Fruit fly (Drosophila melanogaster) whole organism, adult: ENCODE results near the gene CG32712.

Experiments
- CG11617 ChIP-seq: fragments of 200-800 bp; sonication (Bioruptor generic); optimal IDR thresholded peaks from 2 replicates; lab custom pipeline; 2017; ENCODE audit warnings: mild to moderate bottlenecking, missing biosample characterization, missing genetic modification reagents, missing genetic modification characterization
- CG12768 ChIP-seq: fragments of 200-800 bp; sonication (Bioruptor generic); optimal IDR thresholded peaks from 2 replicates; lab custom pipeline; 2017; ENCODE audit warnings: missing biosample characterization, missing genetic modification characterization, mild to moderate bottlenecking, moderate library complexity, missing genetic modification reagents
- CG14711 ChIP-seq: fragments of 200-800 bp; sonication (Bioruptor generic); optimal IDR thresholded peaks from 2 replicates; lab custom pipeline; 2018; ENCODE audit warnings: missing biosample characterization, mild to moderate bottlenecking, missing genetic modification characterization, moderate library complexity
- CG1620 ChIP-seq: fragments of 200-800 bp; sonication (Bioruptor generic); optimal IDR thresholded peaks from 2 replicates; lab custom pipeline; 2016; ENCODE audit warnings: missing biosample characterization, missing genetic modification characterization
- CG33017 ChIP-seq: fragments of 200-800 bp; sonication (Bioruptor generic); optimal IDR thresholded peaks from 2 replicates; lab custom pipeline; 2018; ENCODE audit warnings: missing biosample characterization, mild to moderate bottlenecking, missing genetic modification characterization, moderate library complexity
- CG5204 ChIP-seq: fragments of 200-800 bp; sonication (Bioruptor generic); optimal IDR thresholded peaks from 2 replicates; lab custom pipeline; 2016; ENCODE audit warnings: missing biosample characterization, missing genetic modification characterization
- CG7045 ChIP-seq: fragments of 200-800 bp; sonication (Bioruptor generic); optimal IDR thresholded peaks from 2 replicates; lab custom pipeline; 2017; ENCODE audit warnings: missing biosample characterization, mild to moderate bottlenecking, missing genetic modification characterization
- CG7101 ChIP-seq: fragments of 200-800 bp; sonication (Bioruptor generic); optimal IDR thresholded peaks from 2 replicates; lab custom pipeline; 2018; ENCODE audit warnings: missing biosample characterization, mild to moderate bottlenecking, missing genetic modification characterization, moderate library complexity
- Clk ChIP-seq: fragments of 200-800 bp; sonication (Bioruptor generic); optimal IDR thresholded peaks from 2 replicates; lab custom pipeline; 2017; ENCODE audit warnings: missing biosample characterization, missing genetic modification characterization
- Crg-1 ChIP-seq: fragments of 200-800 bp; sonication (Bioruptor generic); optimal IDR thresholded peaks from 2 replicates; lab custom pipeline; 2016; ENCODE audit warnings: missing biosample characterization, missing genetic modification characterization
- Hr96 ChIP-seq: fragments of 200-800 bp; sonication (Bioruptor generic); optimal IDR thresholded peaks from 2 replicates; lab custom pipeline; 2016; ENCODE audit warnings: missing biosample characterization, missing genetic modification characterization
- Mnt ChIP-seq: fragments of 200-800 bp; sonication (Bioruptor generic); optimal IDR thresholded peaks from 2 replicates; lab custom pipeline; 2016; ENCODE audit warnings: missing biosample characterization, mild to moderate bottlenecking, missing genetic modification characterization
- bab1 ChIP-seq: fragments of 200-800 bp; sonication (Bioruptor generic); optimal IDR thresholded peaks from 3 replicates; lab custom pipeline; 2019; ENCODE audit warnings: missing biosample characterization, mild to moderate bottlenecking, missing genetic modification characterization, moderate library complexity
- cic ChIP-seq: fragments of 200-800 bp; sonication (Bioruptor generic); optimal IDR thresholded peaks from 2 replicates; lab custom pipeline; 2017; ENCODE audit warnings: missing biosample characterization, mild to moderate bottlenecking, missing genetic modification characterization, moderate library complexity
- cnc ChIP-seq, 2 experiments: fragments of >200 bp; optimal IDR thresholded peaks; 2 replicates each; lab custom pipeline; 2017
- kay ChIP-seq: fragments of 200-800 bp; sonication (Bioruptor generic); peaks from one replicate; lab custom pipeline; 2016; ENCODE audit warnings: missing biosample characterization, missing genetic modification characterization, borderline replicate concordance
- ovo ChIP-seq: fragments of 200-800 bp; sonication (Bioruptor generic); optimal IDR thresholded peaks from 2 replicates; lab custom pipeline; 2016; ENCODE audit warnings: missing biosample characterization, missing genetic modification characterization
- pad ChIP-seq: fragments of 200-800 bp; sonication (Bioruptor generic); optimal IDR thresholded peaks from 3 replicates; lab custom pipeline; 2017; ENCODE audit warnings: missing biosample characterization, missing genetic modification characterization, mild to moderate bottlenecking, moderate library complexity, missing genetic modification reagents
- tj ChIP-seq: fragments of 200-800 bp; sonication (Bioruptor generic); optimal IDR thresholded peaks from 3 replicates; lab custom pipeline; 2017; ENCODE audit warnings: missing biosample characterization, mild to moderate bottlenecking, missing genetic modification characterization, moderate library complexity
- toe ChIP-seq: fragments of 200-800 bp; sonication (Bioruptor generic); optimal IDR thresholded peaks from 2 replicates; lab custom pipeline; 2016; ENCODE audit warnings: missing biosample characterization, missing genetic modification characterization

CG32712 gene

dm6 chrX:8398177-8399018 is 35.2 kb downstream of the CG32712 start, which contains the start of gene CG10555:
Gene CG10555 (plus strand): TSS chrX:8398940.
- TF ChIP-seq Crg-1: peak; percentile 85
- peak; percentile 93 for TF ChIP-seq CG11617 (GFP tag; lab: Kevin White, UChicago)
- peak; percentile 82 for TF ChIP-seq pad (GFP tag; lab: Kevin White, UChicago)
- peak; percentile 81 for TF ChIP-seq CG14711 (tag; lab: Kevin White, UChicago)
- TF ChIP-seq Clk (GFP tag; lab: Kevin White, UChicago): peak; percentile 72
- TF ChIP-seq tj (GFP tag; lab: Kevin White, UChicago): peak; percentile 85
- TF ChIP-seq CG7045 (GFP tag; lab: Kevin White, UChicago): peak; percentile 69
- TF ChIP-seq CG33017 (tag; lab: Kevin White, UChicago): no peak
- no peak for TF ChIP-seq cnc (optimal IDR thresholded peaks at IDR 0.05; lab: Kevin White, UChicago)
- TF ChIP-seq bab1 (GFP tag; lab: Kevin White, UChicago): peak; percentile 98
- peak; percentile 63 for TF ChIP-seq CG12768 (GFP tag; lab: Kevin White, UChicago)
- TF ChIP-seq ovo (GFP tag; lab: Kevin White, UChicago): peak; percentile 88
- no peak for TF ChIP-seq Hr96 (GFP tag; lab: Kevin White, UChicago)
- TF ChIP-seq kay: no peak
- peak; percentile 88 for TF ChIP-seq toe (GFP tag; lab: Kevin White, UChicago)
- TF ChIP-seq CG7101 (tag; lab: Kevin White, UChicago): peak; percentile 81
- peak; percentile 93 for TF ChIP-seq CG1620
- TF ChIP-seq Mnt: peak; percentile 82
- no peak for TF ChIP-seq cic (GFP tag; lab: Kevin White, UChicago)
- TF ChIP-seq CG5204: peak; percentile 79

- TF ChIP-seq Clk (GFP tag; lab: Kevin White, UChicago) (no peak), bab1 (GFP tag; lab: Kevin White, UChicago) (no peak)
Measured at dm6 chrX:8396611-8397010, 37.0 kb downstream of the CG32712 start.

dm6 chrX:8385481-8385880 is 48.1 kb downstream of the CG32712 start, which contains the start of gene CG1387:
Gene CG1387 (plus strand): TSS chrX:8385781.
- TF ChIP-seq CG11617 (GFP tag; lab: Kevin White, UChicago) (no peak), CG1620 (no peak), Mnt (no peak), cic (GFP tag; lab: Kevin White, UChicago) (no peak), CG5204 (no peak), CG33017 (tag; lab: Kevin White, UChicago) (no peak), cnc (optimal IDR thresholded peaks at IDR 0.05; lab: Kevin White, UChicago) (no peak), Clk (GFP tag; lab: Kevin White, UChicago) (no peak), CG14711 (tag; lab: Kevin White, UChicago) (no peak), bab1 (GFP tag; lab: Kevin White, UChicago) (no peak), ovo (GFP tag; lab: Kevin White, UChicago) (no peak), tj (GFP tag; lab: Kevin White, UChicago) (no peak), pad (GFP tag; lab: Kevin White, UChicago) (no peak), kay (no peak)
